Fruit fly (Drosophila melanogaster) S2 (cell line): ENCODE measurements around the gene RpL17.

Experiments used
- CG8478 ChIP-seq: fragments of >200 bp; optimal IDR thresholded peaks from 2 replicates; lab custom pipeline; 2018
- CTCF ChIP-seq, 2 experiments: fragments of >200 bp; optimal IDR thresholded peaks; 2 replicates each; lab custom pipeline; 2018

RpL17 gene

dm6 chrX:6746221-6746620 lies 2.2 kb upstream of the RpL17 start:
- TF ChIP-seq CG8478 (lab: Kevin White, UChicago) = no peak
- TF ChIP-seq CTCF (optimal IDR thresholded peaks at IDR 0.05; lab: Kevin White, UChicago) = no peak

DNA sequence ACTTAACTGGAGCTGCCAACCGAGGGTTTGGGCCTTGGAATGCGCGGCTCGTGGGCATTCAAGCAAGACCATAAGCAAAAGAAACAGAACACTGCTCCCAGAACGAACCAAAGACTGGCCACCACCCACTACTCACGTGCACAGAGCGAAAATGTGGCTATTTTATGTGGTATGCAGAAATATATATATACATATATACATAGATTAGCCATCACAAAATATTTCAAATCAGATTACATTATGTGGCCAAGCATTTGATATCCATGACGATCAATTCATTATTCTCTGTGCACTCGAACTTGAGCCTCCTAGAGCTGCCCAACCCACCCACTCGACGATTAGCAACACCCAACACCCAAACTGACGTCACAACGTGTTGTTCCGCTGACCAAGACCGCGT lies 1.5 kb upstream of the RpL17 start:
- TF ChIP-seq CG8478 (lab: Kevin White, UChicago) (no peak), CTCF (optimal IDR thresholded peaks at IDR 0.05; lab: Kevin White, UChicago) (no peak)

dm6 chrX:6743192-6743591 lies 846 bp downstream of the RpL17 start:
- TF ChIP-seq CTCF (optimal IDR thresholded peaks at IDR 0.05; lab: Kevin White, UChicago) (no peak), CG8478 (lab: Kevin White, UChicago) (no peak)

DNA sequence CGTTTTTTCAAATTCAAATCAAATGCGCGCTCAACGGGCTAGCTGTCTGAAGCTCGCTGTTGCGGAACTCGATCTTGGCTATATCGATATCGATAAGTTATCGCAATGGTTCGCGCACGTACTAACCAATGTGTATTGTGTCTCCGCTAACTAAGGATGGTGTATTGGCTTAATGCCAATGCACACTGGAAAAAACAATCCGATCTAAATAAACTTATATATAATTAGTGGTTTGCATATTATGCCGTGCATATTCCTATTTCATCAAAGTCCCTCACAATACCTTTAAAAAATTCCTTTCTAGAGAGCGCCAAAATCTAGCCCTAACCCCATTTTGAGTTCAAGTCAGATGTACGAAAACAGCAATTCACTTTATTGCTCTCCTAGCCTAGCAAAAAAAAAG lies 2.9 kb downstream of the RpL17 start:
- TF ChIP-seq CG8478 (lab: Kevin White, UChicago) (no peak), CTCF (optimal IDR thresholded peaks at IDR 0.05; lab: Kevin White, UChicago) (peak; percentile 65 to 70)

DNA sequence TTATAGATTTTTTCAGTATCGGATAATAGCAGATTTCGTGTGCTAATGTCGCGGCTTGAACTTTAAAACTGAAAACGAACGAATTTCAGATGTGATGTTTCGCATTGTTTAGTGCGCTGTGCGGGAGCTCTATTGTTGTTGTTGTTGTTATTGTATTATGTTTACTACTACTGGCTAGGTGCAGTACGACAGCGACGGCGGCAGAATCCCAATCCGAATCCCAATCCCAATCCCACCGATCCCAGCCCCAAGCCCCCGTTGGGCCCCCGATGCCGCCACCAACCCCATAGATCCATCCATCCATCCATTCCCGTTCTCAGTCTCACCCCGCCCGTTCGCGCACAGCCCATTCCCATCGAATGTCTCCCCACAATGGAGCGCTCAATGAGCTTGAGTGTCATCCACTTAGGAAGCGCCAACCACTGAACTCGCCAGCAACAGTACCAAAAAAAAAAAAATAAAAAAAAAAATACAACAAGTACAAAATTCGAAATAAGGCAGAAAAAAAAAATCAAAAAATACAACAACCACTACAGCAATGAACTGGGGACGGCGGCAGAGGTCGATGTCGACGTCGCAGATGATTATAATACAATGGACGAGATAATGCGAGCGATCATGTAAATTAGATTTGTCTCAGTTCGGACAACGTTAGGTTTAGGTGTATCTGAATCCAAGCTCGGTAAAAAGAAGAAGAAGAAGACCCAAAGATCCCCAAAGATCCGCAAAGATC lies 3.9 kb downstream of the RpL17 start, which contains the start of gene CG3168:
TSS of gene CG3168 (minus strand) at position 51 of the 733 bp plus-strand sequence.
- TF ChIP-seq CTCF (optimal IDR thresholded peaks at IDR 0.05; lab: Kevin White, UChicago) = no peak
- no peak for TF ChIP-seq CG8478 (lab: Kevin White, UChicago)

DNA sequence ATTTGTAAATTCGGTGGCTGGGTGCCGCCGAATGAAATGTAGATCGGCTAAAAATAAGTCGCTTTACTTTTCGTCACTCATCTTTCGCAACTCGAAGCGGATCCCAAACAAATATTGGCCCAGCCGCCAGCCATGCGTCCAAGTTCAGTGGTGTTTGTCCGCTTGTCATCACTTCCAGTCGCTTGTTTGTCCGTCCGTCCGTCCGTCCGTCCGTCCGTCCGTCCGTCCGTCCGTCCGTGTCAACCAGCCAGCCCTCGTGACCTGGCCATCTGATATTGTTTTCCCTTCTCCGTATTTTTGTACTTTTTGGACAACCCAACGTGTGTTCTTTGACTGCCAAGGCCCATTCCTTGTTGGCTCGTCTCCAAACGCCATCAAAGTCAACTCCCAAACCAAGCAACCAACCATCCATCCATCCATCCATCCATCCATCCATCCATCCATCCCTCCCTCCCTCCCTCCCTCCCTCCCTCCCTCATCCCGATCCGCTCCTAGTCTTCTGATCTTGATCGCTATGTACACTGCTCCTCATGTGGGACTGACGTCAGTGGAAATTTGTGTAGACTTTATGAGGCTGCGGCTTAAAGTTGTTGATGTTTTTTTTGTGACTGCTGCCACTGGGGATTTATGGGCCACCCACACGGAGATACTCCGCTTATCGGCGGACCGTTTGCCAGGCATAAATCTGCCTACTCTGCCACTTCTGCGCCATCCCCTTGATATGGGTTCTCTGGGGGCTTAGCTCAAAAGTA lies 10.6 kb downstream of the RpL17 start:
- no peak for TF ChIP-seq CG8478 (lab: Kevin White, UChicago)
- no peak for TF ChIP-seq CTCF (optimal IDR thresholded peaks at IDR 0.05; lab: Kevin White, UChicago)

dm6 chrX:6730600-6731259 lies 13.3 kb downstream of the RpL17 start:
- TF ChIP-seq CG8478 (lab: Kevin White, UChicago) (no peak), CTCF (optimal IDR thresholded peaks at IDR 0.05; lab: Kevin White, UChicago) (no peak)

- TF ChIP-seq CTCF (optimal IDR thresholded peaks at IDR 0.05; lab: Kevin White, UChicago) (peak; percentile 82 to 87), CG8478 (lab: Kevin White, UChicago) (no peak)
These were observed 15.4 kb downstream of the RpL17 start for dm6 chrX:6728597-6729158.

dm6 chrX:6726758-6727490 lies 17.1 kb downstream of the RpL17 start:
- TF ChIP-seq CG8478 (lab: Kevin White, UChicago) (no peak), CTCF (optimal IDR thresholded peaks at IDR 0.05; lab: Kevin White, UChicago) (no peak)

DNA sequence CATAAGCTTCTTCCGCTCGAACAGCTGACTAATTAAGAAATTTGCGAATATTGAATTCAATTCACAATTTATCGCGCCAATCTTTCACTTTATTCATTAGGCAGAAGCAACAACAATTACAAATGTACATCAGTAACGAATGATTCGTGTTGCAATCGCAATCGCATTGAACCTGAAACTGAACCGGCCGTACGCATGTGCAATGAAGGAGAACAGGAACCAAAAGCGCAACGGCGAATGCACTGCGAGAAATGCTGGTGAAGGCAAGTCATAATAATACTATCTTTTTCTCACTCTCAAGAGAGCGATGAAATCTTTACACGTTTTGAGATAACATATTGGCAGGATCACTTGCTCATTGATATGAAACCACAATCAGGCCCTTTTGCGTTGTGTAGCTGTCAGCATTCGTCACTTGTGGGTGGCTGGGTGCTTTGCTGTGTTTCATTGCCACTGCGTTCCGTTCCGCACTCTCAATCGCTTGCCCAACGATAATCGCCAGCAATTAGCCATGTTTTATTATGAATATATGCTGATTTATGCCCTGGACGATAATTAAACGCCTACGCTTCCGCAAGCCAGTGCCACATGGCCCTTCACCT lies 19.0 kb downstream of the RpL17 start:
- TF ChIP-seq CG8478 (lab: Kevin White, UChicago) (no peak), CTCF (optimal IDR thresholded peaks at IDR 0.05; lab: Kevin White, UChicago) (no peak)

- no peak for TF ChIP-seq CG8478 (lab: Kevin White, UChicago)
- TF ChIP-seq CTCF (optimal IDR thresholded peaks at IDR 0.05; lab: Kevin White, UChicago) = no peak
These were observed 20.4 kb downstream of the RpL17 start for dm6 chrX:6723622-6724021.

DNA sequence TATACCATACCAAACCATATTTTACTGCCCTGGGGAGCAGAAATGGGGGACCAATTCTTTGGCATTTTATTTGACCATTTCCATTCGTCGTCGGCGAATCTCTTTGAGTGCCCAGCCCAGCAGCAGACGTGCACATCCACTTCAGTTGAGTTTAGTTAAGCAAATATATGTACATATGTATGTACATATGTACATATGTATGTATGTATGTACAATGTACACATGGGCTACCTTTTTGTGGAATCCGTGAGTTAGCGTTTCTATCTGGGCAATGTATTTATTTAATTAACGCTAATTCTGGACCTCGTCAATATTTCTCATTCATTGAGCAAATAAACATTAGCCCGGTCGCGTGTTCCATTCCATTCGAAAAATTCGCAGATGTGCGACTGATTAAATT lies 24.1 kb downstream of the RpL17 start:
- TF ChIP-seq CG8478 (lab: Kevin White, UChicago) (no peak), CTCF (optimal IDR thresholded peaks at IDR 0.05; lab: Kevin White, UChicago) (no peak)

DNA sequence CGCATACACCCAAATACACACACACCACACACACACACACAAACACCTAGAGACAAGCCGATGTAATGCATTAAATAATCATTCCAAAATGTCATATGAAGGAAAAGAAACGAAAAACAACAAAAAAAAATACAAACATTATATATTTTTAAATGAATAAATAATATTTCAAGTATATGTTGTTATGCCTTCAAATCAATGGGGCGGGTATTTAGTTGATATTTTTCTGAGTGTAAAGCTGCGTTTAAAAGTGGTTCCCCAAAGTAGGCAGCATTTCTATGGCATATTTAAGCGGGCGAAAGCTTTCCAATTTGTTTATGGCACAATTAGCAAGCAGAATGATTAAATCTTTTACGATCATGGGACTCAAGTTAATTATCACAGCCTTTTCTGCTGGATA lies 24.8 kb downstream of the RpL17 start:
- TF ChIP-seq CTCF (optimal IDR thresholded peaks at IDR 0.05; lab: Kevin White, UChicago) (no peak), CG8478 (lab: Kevin White, UChicago) (no peak)

DNA sequence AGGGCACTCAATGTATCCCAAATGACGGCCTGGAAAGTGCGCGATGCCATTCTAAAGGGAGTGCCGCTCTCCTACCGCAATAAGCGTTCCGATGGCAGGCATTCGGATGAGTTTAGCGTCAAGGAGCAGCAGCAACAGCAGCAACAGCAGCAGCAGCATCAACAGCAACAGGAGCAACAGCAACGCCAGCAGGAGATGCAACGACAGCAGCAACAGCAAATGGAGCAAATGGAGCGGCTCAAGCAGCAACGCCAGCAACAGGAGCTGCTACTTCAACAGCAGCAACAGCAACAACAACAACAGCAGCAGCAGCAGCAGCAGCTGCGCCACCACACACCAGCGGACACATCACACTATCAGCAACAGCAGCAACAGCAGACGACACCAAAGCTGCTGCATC lies 27.9 kb downstream of the RpL17 start:
- TF ChIP-seq CTCF (optimal IDR thresholded peaks at IDR 0.05; lab: Kevin White, UChicago) = no peak
- no peak for TF ChIP-seq CG8478 (lab: Kevin White, UChicago)
